Worm (Caenorhabditis elegans): Measurements from ENCODE around the gene dhhc-8.

Gene dhhc-8

DNA sequence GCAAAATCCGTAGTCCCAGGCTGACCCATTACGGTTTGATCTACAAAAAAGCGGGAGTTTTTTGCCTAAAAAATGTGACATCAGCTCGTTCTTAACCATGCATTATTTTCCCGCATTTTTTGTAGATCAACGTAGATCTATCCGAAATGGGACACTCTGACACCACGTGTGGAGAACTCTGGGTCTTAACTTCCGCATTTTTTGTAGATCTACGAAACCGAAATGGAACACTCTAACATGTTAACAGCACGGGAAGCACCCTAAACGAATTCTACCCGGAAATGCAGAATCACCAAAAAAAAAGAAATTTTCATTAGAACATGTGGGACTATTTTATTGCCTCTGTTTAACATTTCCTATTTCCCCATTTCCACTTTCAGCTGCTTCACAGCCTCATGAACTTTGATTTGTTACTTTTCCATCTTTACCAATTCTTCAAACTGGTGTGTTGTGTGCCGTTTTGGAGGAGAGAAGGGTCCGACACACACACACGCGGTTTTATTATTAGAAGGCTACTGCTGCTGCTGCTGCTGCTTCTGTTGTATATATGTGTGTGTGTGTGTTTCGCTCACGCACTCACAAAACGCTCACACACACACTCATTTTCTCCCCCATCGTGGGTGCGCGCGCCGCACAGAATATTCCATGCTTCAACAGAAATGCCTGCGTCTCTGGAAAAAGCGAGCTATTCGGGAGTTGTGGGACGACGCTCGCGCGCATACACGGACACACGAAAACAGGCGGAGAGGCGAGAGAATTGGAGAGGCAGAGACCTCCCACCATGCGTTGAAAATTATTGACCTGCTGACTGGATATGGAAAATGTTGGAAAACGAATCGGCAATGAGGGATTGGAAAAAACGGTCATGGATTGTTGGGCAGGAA lies 39.3 kb upstream of the dhhc-8 start (continued):
- TF ChIP-seq ceh-24 (tag; optimal IDR thresholded peaks at IDR 0.05) (no peak), C08G9.2 (tag; optimal IDR thresholded peaks at IDR 0.05) (peak; percentile 65), odd-2 (tag; optimal IDR thresholded peaks at IDR 0.05) (no peak), T23F11.4 (GFP tag; optimal IDR thresholded peaks at IDR 0.05) (peak; percentile 77), sdc-2 (tag; optimal IDR thresholded peaks at IDR 0.05) (peak; percentile 47), K02D7.2 (tag; optimal IDR thresholded peaks at IDR 0.05) (peak; percentile 34), pax-1 (tag; optimal IDR thresholded peaks at IDR 0.05) (peak; percentile 0), hlh-8 (tag; optimal IDR thresholded peaks at IDR 0.05) (peak; percentile 58), ceh-22 (tag; optimal IDR thresholded peaks at IDR 0.05) (peak; percentile 4), sox-2 (GFP tag; IDR thresholded peaks at IDR 0.05) (no peak), elt-2 (tag; optimal IDR thresholded peaks at IDR 0.05) (peak; percentile 66), ceh-14 (tag; optimal IDR thresholded peaks at IDR 0.05) (peak; percentile 82), hlh-30 (tag; optimal IDR thresholded peaks at IDR 0.05; ENCODE audit: insufficient read depth) (peak; percentile 88), eyg-1 (tag; optimal IDR thresholded peaks at IDR 0.05) (peak; percentile 45), unc-86 (tag; optimal IDR thresholded peaks at IDR 0.05) (peak; percentile 72), pros-1 (tag; optimal IDR thresholded peaks at IDR 0.05) (peak; percentile 70), pha-4 (tag; optimal IDR thresholded peaks at IDR 0.05) (no peak), fax-1 (tag; optimal IDR thresholded peaks at IDR 0.05) (peak; percentile 31), tbx-2 (tag; optimal IDR thresholded peaks at IDR 0.05) (peak; percentile 90), ceh-18 (tag; optimal IDR thresholded peaks at IDR 0.05) (peak; percentile 96), ceh-31 (tag; optimal IDR thresholded peaks at IDR 0.05) (peak; percentile 97), ceh-34 (tag; optimal IDR thresholded peaks at IDR 0.05) (peak; percentile 86), ahr-1 (tag; optimal IDR thresholded peaks at IDR 0.05) (peak; percentile 34), sox-4 (tag; optimal IDR thresholded peaks at IDR 0.05) (no peak), ceh-6 (GFP tag; optimal IDR thresholded peaks at IDR 0.05) (peak; percentile 62), pqm-1 (tag; optimal IDR thresholded peaks at IDR 0.05) (no peak), ceh-9 (tag; optimal IDR thresholded peaks at IDR 0.05) (no peak), dve-1 (tag; optimal IDR thresholded peaks at IDR 0.05) (peak; percentile 86), unc-55 (GFP tag; optimal IDR thresholded peaks at IDR 0.05) (peak; percentile 83), lim-6 (tag; optimal IDR thresholded peaks at IDR 0.05) (peak; percentile 66), ceh-2 (tag; optimal IDR thresholded peaks at IDR 0.05) (peak; percentile 68), npax-4 (tag; optimal IDR thresholded peaks at IDR 0.05) (no peak), dmd-4 (tag; optimal IDR thresholded peaks at IDR 0.05; ENCODE audit: borderline replicate concordance) (peak; percentile 83), che-1 (tag; optimal IDR thresholded peaks at IDR 0.05) (peak; percentile 9), unc-3 (GFP tag; conservative IDR thresholded peaks at IDR 0.05) (no peak; the same call in 1 of the 2 replicates), unc-3 (tag; optimal IDR thresholded peaks at IDR 0.05) (peak; percentile 65), nfya-1 (tag; optimal IDR thresholded peaks at IDR 0.05) (peak; percentile 95), ttx-3 (tag; optimal IDR thresholded peaks at IDR 0.05) (no peak)

DNA sequence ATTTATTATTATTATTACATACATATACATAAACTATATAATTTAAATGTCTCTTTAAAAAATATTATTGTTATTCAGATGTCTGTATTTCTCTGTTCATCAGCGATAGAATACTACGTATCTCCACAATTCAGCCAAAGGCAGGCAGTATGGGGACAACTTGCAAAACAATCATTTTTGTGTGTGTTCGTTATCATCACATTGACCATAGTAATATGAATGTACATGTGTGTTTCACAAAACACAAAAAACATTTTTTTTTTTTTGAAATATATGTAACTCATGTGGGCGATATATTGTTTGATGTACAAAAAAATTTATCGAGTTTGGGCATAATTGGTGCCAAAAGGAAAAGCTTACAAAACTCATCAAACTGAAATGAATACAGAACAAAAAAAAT lies 38.0 kb upstream of the dhhc-8 start:
- no peak for TF ChIP-seq hlh-8 (tag; optimal IDR thresholded peaks at IDR 0.05)
- TF ChIP-seq ttx-3 (tag; optimal IDR thresholded peaks at IDR 0.05), result no peak
- no peak for TF ChIP-seq npax-4 (tag; optimal IDR thresholded peaks at IDR 0.05)
- no peak for TF ChIP-seq ztf-16 (tag; optimal IDR thresholded peaks at IDR 0.05)
- no peak for TF ChIP-seq dmd-4 (tag; optimal IDR thresholded peaks at IDR 0.05; ENCODE audit: borderline replicate concordance)
- no peak for TF ChIP-seq elt-2 (tag; optimal IDR thresholded peaks at IDR 0.05)
- no peak for TF ChIP-seq hlh-13 (GFP tag; optimal IDR thresholded peaks at IDR 0.05)
- no peak for TF ChIP-seq sdc-2 (tag; optimal IDR thresholded peaks at IDR 0.05)
- TF ChIP-seq unc-3 (GFP tag; conservative IDR thresholded peaks at IDR 0.05), result no peak
- TF ChIP-seq unc-3 (tag; optimal IDR thresholded peaks at IDR 0.05), result no peak
- no peak for TF ChIP-seq pag-3 (tag; optimal IDR thresholded peaks at IDR 0.05; ENCODE audit: borderline replicate concordance)
- TF ChIP-seq hlh-15 (tag; optimal IDR thresholded peaks at IDR 0.05), result no peak
- TF ChIP-seq unc-55 (GFP tag; optimal IDR thresholded peaks at IDR 0.05), result no peak
- no peak for TF ChIP-seq ref-2 (tag; optimal IDR thresholded peaks at IDR 0.05)
- no peak for TF ChIP-seq ceh-34 (tag; optimal IDR thresholded peaks at IDR 0.05)
- no peak for TF ChIP-seq sox-2 (GFP tag; IDR thresholded peaks at IDR 0.05)
- TF ChIP-seq che-1 (tag; optimal IDR thresholded peaks at IDR 0.05), result no peak
